Worm (Caenorhabditis elegans) whole organism, early embryonic: ENCODE data around the gene hpo-8.

Source experiments
- B0310.2 ChIP-seq: sonication (generic microtip); optimal IDR thresholded peaks from 2 replicates; lab custom pipeline; 2016; ENCODE audit warnings: mild to moderate bottlenecking, missing genetic modification characterization, missing compliant biosample characterization
- F13C5.2 ChIP-seq: sonication (generic microtip); optimal IDR thresholded peaks from 2 replicates; lab custom pipeline; 2017; ENCODE audit warnings: mild to moderate bottlenecking, missing genetic modification characterization, inconsistent platforms, missing compliant biosample characterization
- ama-1 ChIP-seq: fragments of 150-350 bp; optimal IDR thresholded peaks from 2 replicates; lab custom pipeline; 2014
- ceh-36 ChIP-seq: sonication (generic microtip); optimal IDR thresholded peaks from 2 replicates; lab custom pipeline; 2016; ENCODE audit warnings: missing genetic modification characterization, inconsistent platforms, missing compliant biosample characterization
- ets-7 ChIP-seq: sonication (generic microtip); optimal IDR thresholded peaks from 2 replicates; lab custom pipeline; 2016; ENCODE audit warnings: missing genotype, missing genetic modification characterization, missing compliant biosample characterization
- flt-1 ChIP-seq: fragments of 200-800 bp; sonication (Bioruptor generic); IDR thresholded peaks from 2 replicates; pipeline ENCODE4 v1.3.6; 2022; ENCODE audit warnings: missing genetic modification characterization, missing compliant biosample characterization
- hmbx-1 ChIP-seq: sonication (generic microtip); optimal IDR thresholded peaks from 2 replicates; lab custom pipeline; 2016; ENCODE audit warnings: mild to moderate bottlenecking, missing genetic modification characterization, missing compliant biosample characterization
- hmg-4 ChIP-seq: fragments of 200-800 bp; sonication (Bioruptor generic); optimal IDR thresholded peaks from 2 replicates; lab custom pipeline; 2018; ENCODE audit warnings: mild to moderate bottlenecking, missing genetic modification characterization, missing compliant biosample characterization
- pes-1 ChIP-seq: fragments of 200-800 bp; sonication (Bioruptor generic); IDR thresholded peaks from 2 replicates; pipeline ENCODE4 v1.3.6; 2022; ENCODE audit warnings: missing genetic modification reagents, missing genetic modification characterization, missing compliant biosample characterization
- scrt-1 ChIP-seq: fragments of 200-800 bp; sonication (Bioruptor generic); IDR thresholded peaks from 2 replicates; pipeline ENCODE4 v1.3.6; 2022; ENCODE audit warnings: missing genetic modification characterization, missing compliant biosample characterization
- tbx-11 ChIP-seq: fragments of 200-800 bp; sonication (Bioruptor generic); IDR thresholded peaks from 2 replicates; pipeline ENCODE4 v1.3.6; 2022; ENCODE audit warnings: missing genetic modification characterization, missing compliant biosample characterization
- tbx-37 ChIP-seq: fragments of 200-800 bp; sonication (Bioruptor generic); conservative IDR thresholded peaks from 2 replicates; pipeline ENCODE4 v1.3.6; 2022; ENCODE audit warnings: missing genetic modification reagents, missing genetic modification characterization, missing compliant biosample characterization

ce11 chrV:6881038-6881437 lies 41.9 kb downstream of the hpo-8 start, which contains the start of gene unc-70:
- TF ChIP-seq F13C5.2 (tag; lab: Kevin White, UChicago) (no peak), pes-1 (GFP tag; lab: Robert Waterston, UW) (no peak), scrt-1 (GFP tag; lab: Robert Waterston, UW) (no peak), ets-7 (tag; lab: Kevin White, UChicago) (no peak), B0310.2 (tag; lab: Kevin White, UChicago) (no peak), ama-1 (lab: Kevin White, UChicago) (no peak), tbx-11 (GFP tag; lab: Robert Waterston, UW) (no peak), hmg-4 (no peak), hmbx-1 (tag; lab: Kevin White, UChicago) (no peak), tbx-37 (no peak), ceh-36 (tag; lab: Kevin White, UChicago) (no peak), flt-1 (no peak)
